Fruit fly (Drosophila melanogaster) whole organism, wandering third instar larva: Measurements from ENCODE around the gene CG13449.

Experiments
- Abd-B ChIP-seq: fragments of >200 bp; optimal IDR thresholded peaks from 2 replicates; lab custom pipeline; 2017; ENCODE audit warnings: missing biosample characterization, missing genetic modification characterization
- CG32264 ChIP-seq: fragments of 200-800 bp; sonication (Bioruptor generic); optimal IDR thresholded peaks from 2 replicates; lab custom pipeline; 2016; ENCODE audit warnings: missing biosample characterization, missing genetic modification characterization
- CG9705 ChIP-seq: fragments of 200-800 bp; sonication (Bioruptor generic); optimal IDR thresholded peaks from 2 replicates; lab custom pipeline; 2018; ENCODE audit warnings: missing biosample characterization, mild to moderate bottlenecking, missing genetic modification characterization
- CrebA ChIP-seq: fragments of 200-800 bp; sonication (Bioruptor generic); optimal IDR thresholded peaks from 2 replicates; lab custom pipeline; 2016; ENCODE audit warnings: missing biosample characterization, mild to moderate bottlenecking, missing genetic modification characterization, borderline replicate concordance
- Dfd ChIP-seq: fragments of >200 bp; optimal IDR thresholded peaks from 2 replicates; lab custom pipeline; 2017; ENCODE audit warnings: missing biosample characterization, missing genetic modification characterization
- Dif ChIP-seq: fragments of 200-275, 200-300 bp; sonication (Bioruptor generic); optimal IDR thresholded peaks from 2 replicates; lab custom pipeline; 2018; ENCODE audit warnings: missing biosample characterization, missing genetic modification characterization; ENCODE audit not compliant: partially characterized antibody
- GATAd ChIP-seq: sonication (Bioruptor generic); optimal IDR thresholded peaks from 2 replicates; lab custom pipeline; 2016; ENCODE audit warnings: missing biosample characterization, missing genetic modification characterization
- HLH106 ChIP-seq: fragments of 200-800 bp; optimal IDR thresholded peaks from 3 replicates; lab custom pipeline; 2019; ENCODE audit warnings: missing biosample characterization, mild to moderate bottlenecking, missing genetic modification characterization, moderate library complexity
- Hnf4 ChIP-seq: fragments of 200-800 bp; sonication (Bioruptor generic); optimal IDR thresholded peaks from 2 replicates; lab custom pipeline; 2016; ENCODE audit warnings: missing biosample characterization, mild to moderate bottlenecking, missing genetic modification characterization
- Hr78 ChIP-seq: fragments of >200 bp; optimal IDR thresholded peaks from 2 replicates; lab custom pipeline; 2017; ENCODE audit warnings: missing biosample characterization, missing genetic modification characterization
- Hr83 ChIP-seq: fragments of 200-300 bp; sonication (Bioruptor generic); optimal IDR thresholded peaks from 2 replicates; lab custom pipeline; 2016; ENCODE audit warnings: missing biosample characterization, mild to moderate bottlenecking, missing genetic modification characterization, moderate library complexity; ENCODE audit not compliant: poor library complexity, severe bottlenecking
- Jra ChIP-seq: sonication (Bioruptor generic); optimal IDR thresholded peaks from 2 replicates; lab custom pipeline; 2016; ENCODE audit warnings: missing biosample characterization, missing genetic modification characterization
- Mio ChIP-seq: sonication (Bioruptor generic); optimal IDR thresholded peaks from 2 replicates; lab custom pipeline; 2016; ENCODE audit warnings: missing biosample characterization, missing genetic modification characterization
- Myc ChIP-seq: fragments of >200 bp; optimal IDR thresholded peaks from 2 replicates; lab custom pipeline; 2017
- N ChIP-seq: fragments of >200 bp; optimal IDR thresholded peaks from 2 replicates; lab custom pipeline; 2018; ENCODE audit warnings: missing biosample characterization, missing external identifiers, missing genetic modification characterization
- OdsH ChIP-seq: fragments of 200-800 bp; sonication (Bioruptor generic); optimal IDR thresholded peaks from 2 replicates; lab custom pipeline; 2016; ENCODE audit warnings: missing biosample characterization, mild to moderate bottlenecking, missing genetic modification characterization
- Rel ChIP-seq, 2 experiments: fragments of 200-800 bp; sonication (Bioruptor generic) in 1 of 2; optimal IDR thresholded peaks; 2 replicates in 1 of 2; 3 replicates in 1 of 2; lab custom pipeline; 2016 to 2019; ENCODE audit warnings: mild to moderate bottlenecking in 2 of 2, missing biosample characterization in 2 of 2, missing genetic modification characterization in 2 of 2, moderate library complexity in 1 of 2
- Sp1 ChIP-seq: fragments of 200-800 bp; sonication (Bioruptor generic); optimal IDR thresholded peaks from 3 replicates; lab custom pipeline; 2019; ENCODE audit warnings: missing biosample characterization, mild to moderate bottlenecking, missing genetic modification characterization, moderate library complexity
- Vsx2 ChIP-seq: fragments of 200-300, 225-300 bp; sonication (Bioruptor generic); optimal IDR thresholded peaks from 2 replicates; lab custom pipeline; 2018; ENCODE audit warnings: missing biosample characterization, missing genetic modification characterization; ENCODE audit not compliant: partially characterized antibody
- br ChIP-seq: fragments of 200-800 bp; sonication (Bioruptor generic); optimal IDR thresholded peaks from 2 replicates; lab custom pipeline; 2016; ENCODE audit warnings: missing biosample characterization, missing genetic modification characterization
- brk ChIP-seq: fragments of 200-800 bp; sonication (Bioruptor generic); optimal IDR thresholded peaks from 2 replicates; lab custom pipeline; 2016; ENCODE audit warnings: missing biosample characterization, mild to moderate bottlenecking, missing genetic modification characterization
- dl ChIP-seq, 2 experiments: fragments of 175-275, 200-275 bp in 1 of 2; fragments of 200-275 bp in 1 of 2; sonication (Bioruptor generic); optimal IDR thresholded peaks; lab custom pipeline; 2018; ENCODE audit warnings: mild to moderate bottlenecking in 2 of 2, missing biosample characterization in 2 of 2, missing genetic modification characterization in 2 of 2, moderate library complexity in 2 of 2; ENCODE audit not compliant: partially characterized antibody in 2 of 2, insufficient read depth in 1 of 2
- dmrt93B ChIP-seq: fragments of 200-800 bp; sonication (Bioruptor generic); optimal IDR thresholded peaks from 2 replicates; lab custom pipeline; 2018; ENCODE audit warnings: missing biosample characterization, mild to moderate bottlenecking, missing genetic modification characterization
- dsf ChIP-seq: sonication (Bioruptor generic); optimal IDR thresholded peaks from 2 replicates; lab custom pipeline; 2016; ENCODE audit warnings: missing biosample characterization, missing genetic modification characterization, borderline replicate concordance
- ey ChIP-seq: fragments of 200-800 bp; sonication (Bioruptor generic); optimal IDR thresholded peaks from 2 replicates; lab custom pipeline; 2016; ENCODE audit warnings: missing biosample characterization, missing genetic modification characterization
- foxo ChIP-seq, 2 experiments: fragments of 200-800 bp; sonication (Bioruptor generic); optimal IDR thresholded peaks; 2 replicates in 1 of 2; 3 replicates in 1 of 2; lab custom pipeline; 2016 to 2017; ENCODE audit warnings: missing biosample characterization in 2 of 2, missing genetic modification characterization in 2 of 2
- fru ChIP-seq: fragments of 200-800 bp; sonication (Bioruptor generic); optimal IDR thresholded peaks from 3 replicates; lab custom pipeline; 2016; ENCODE audit warnings: missing biosample characterization, mild to moderate bottlenecking, missing genetic modification characterization
- h ChIP-seq: fragments of 200-800 bp; sonication (Bioruptor generic); optimal IDR thresholded peaks from 3 replicates; lab custom pipeline; 2016; ENCODE audit warnings: missing biosample characterization, mild to moderate bottlenecking, missing genetic modification characterization
- jim ChIP-seq: fragments of 175-275, 200-325 bp; sonication (Bioruptor generic); optimal IDR thresholded peaks from 2 replicates; lab custom pipeline; 2016; ENCODE audit warnings: missing biosample characterization, mild to moderate bottlenecking, missing genetic modification characterization
- lola ChIP-seq: fragments of >200 bp; optimal IDR thresholded peaks from 2 replicates; lab custom pipeline; 2017; ENCODE audit warnings: missing biosample characterization, missing genetic modification characterization
- pan ChIP-seq: fragments of >200 bp; optimal IDR thresholded peaks from 2 replicates; lab custom pipeline; 2017
- psq ChIP-seq: fragments of 200-800 bp; sonication (Bioruptor generic); optimal IDR thresholded peaks from 3 replicates; lab custom pipeline; 2017; ENCODE audit warnings: missing biosample characterization, mild to moderate bottlenecking, missing genetic modification characterization, moderate library complexity
- rgr ChIP-seq: fragments of 200-800 bp; sonication (Bioruptor generic); optimal IDR thresholded peaks from 3 replicates; lab custom pipeline; 2016; ENCODE audit warnings: missing biosample characterization, mild to moderate bottlenecking, missing genetic modification characterization
- sage ChIP-seq: fragments of 200-800 bp; sonication (Bioruptor generic); optimal IDR thresholded peaks from 2 replicates; lab custom pipeline; 2016; ENCODE audit warnings: missing biosample characterization, mild to moderate bottlenecking, missing genetic modification characterization
- sv ChIP-seq: fragments of 200-800 bp; sonication (Bioruptor generic); optimal IDR thresholded peaks from 3 replicates; lab custom pipeline; 2016; ENCODE audit warnings: missing biosample characterization, missing genetic modification characterization
- tai ChIP-seq: sonication (Bioruptor generic); optimal IDR thresholded peaks from 2 replicates; lab custom pipeline; 2016; ENCODE audit warnings: missing biosample characterization, missing genetic modification characterization
- usp ChIP-seq: fragments of >200 bp; optimal IDR thresholded peaks from 2 replicates; lab custom pipeline; 2017; ENCODE audit warnings: missing biosample characterization, missing genetic modification characterization
- woc ChIP-seq: sonication (Bioruptor generic); optimal IDR thresholded peaks from 2 replicates; lab custom pipeline; 2016; ENCODE audit warnings: missing biosample characterization, mild to moderate bottlenecking, missing genetic modification characterization

Gene CG13449

dm6 chr3L:15588514-15589138 is 24.0 kb downstream of the CG13449 start, which contains the start of gene RhoGAP71E:
Gene RhoGAP71E (plus strand): TSS chr3L:15588860.
- TF ChIP-seq sage (no peak), sv (no peak), lola (GFP tag; lab: Kevin White, UChicago) (no peak), Mio (GFP tag; lab: Kevin White, UChicago) (no peak), brk (no peak), tai (GFP tag; lab: Kevin White, UChicago) (no peak), CG9705 (GFP tag; lab: Kevin White, UChicago) (no peak), br (GFP tag; lab: Kevin White, UChicago) (peak; percentile 44), pan (lab: Kevin White, UChicago) (no peak), Jra (GFP tag; lab: Kevin White, UChicago) (no peak), rgr (GFP tag; lab: Kevin White, UChicago) (peak; percentile 57), h (GFP tag; lab: Kevin White, UChicago) (peak; percentile 19), Myc (lab: Kevin White, UChicago) (no peak), ey (GFP tag; lab: Kevin White, UChicago) (no peak), fru (no peak), HLH106 (tag; lab: Kevin White, UChicago) (peak; percentile 55), woc (peak; percentile 5), dmrt93B (GFP tag; lab: Kevin White, UChicago) (no peak), CG32264 (no peak), Abd-B (no peak), GATAd (GFP tag; lab: Kevin White, UChicago) (no peak), psq (GFP tag; lab: Kevin White, UChicago) (peak; percentile 97), Hr83 (GFP tag; lab: Kevin White, UChicago) (peak; percentile 44), jim (GFP tag; lab: Kevin White, UChicago) (no peak), Rel (GFP tag; optimal IDR thresholded peaks at IDR 0.05; lab: Kevin White, UChicago) (no peak), Rel (tag; optimal IDR thresholded peaks at IDR 0.05; lab: Kevin White, UChicago) (peak; percentile 50), Hnf4 (peak; percentile 23), Dif (GFP tag; lab: Kevin White, UChicago) (no peak), Sp1 (GFP tag; lab: Kevin White, UChicago) (peak; percentile 57), usp (GFP tag; lab: Kevin White, UChicago) (no peak), Dfd (no peak), dsf (no peak), dl (GFP tag; optimal IDR thresholded peaks at IDR 0.05; lab: Kevin White, UChicago; ENCODE audit: insufficient read depth in 1 of 2, partially characterized antibody in 2 of 2) (no peak), CrebA (GFP tag; lab: Kevin White, UChicago) (no peak), OdsH (GFP tag; lab: Kevin White, UChicago) (peak; percentile 36), N (GFP tag; lab: Kevin White, UChicago) (no peak), Vsx2 (no peak), Hr78 (GFP tag; lab: Kevin White, UChicago) (no peak), foxo (GFP tag; optimal IDR thresholded peaks at IDR 0.05; lab: Kevin White, UChicago) (peak in 1 of 2 experiments; percentile 44)

dm6 chr3L:15587445-15588381 is 24.9 kb downstream of the CG13449 start, which contains the start of gene CG7656:
Gene CG7656 (minus strand): TSS chr3L:15588175.
- TF ChIP-seq foxo (GFP tag; optimal IDR thresholded peaks at IDR 0.05; lab: Kevin White, UChicago) (peak in 1 of 2 experiments; percentile 80), CG9705 (GFP tag; lab: Kevin White, UChicago) (peak; percentile 18), lola (GFP tag; lab: Kevin White, UChicago) (no peak), h (GFP tag; lab: Kevin White, UChicago) (peak; percentile 51), HLH106 (tag; lab: Kevin White, UChicago) (peak; percentile 33), Hr83 (GFP tag; lab: Kevin White, UChicago) (peak; percentile 94), br (GFP tag; lab: Kevin White, UChicago) (peak; percentile 60), ey (GFP tag; lab: Kevin White, UChicago) (peak; percentile 58), Jra (GFP tag; lab: Kevin White, UChicago) (peak; percentile 5), fru (peak; percentile 76), jim (GFP tag; lab: Kevin White, UChicago) (peak; percentile 7), Hr78 (GFP tag; lab: Kevin White, UChicago) (no peak), woc (peak; percentile 92), psq (GFP tag; lab: Kevin White, UChicago) (peak; percentile 27), GATAd (GFP tag; lab: Kevin White, UChicago) (no peak), Sp1 (GFP tag; lab: Kevin White, UChicago) (peak; percentile 51), rgr (GFP tag; lab: Kevin White, UChicago) (peak; percentile 71), OdsH (GFP tag; lab: Kevin White, UChicago) (peak; percentile 48), Dfd (no peak), sv (peak; percentile 67), Myc (lab: Kevin White, UChicago) (no peak), Hnf4 (peak; percentile 80), Rel (GFP tag; optimal IDR thresholded peaks at IDR 0.05; lab: Kevin White, UChicago) (no peak), Rel (tag; optimal IDR thresholded peaks at IDR 0.05; lab: Kevin White, UChicago) (peak; percentile 58)
